Fruit fly (Drosophila melanogaster) S2 (cell line): ENCODE data around the gene Ugt37D1.

Source experiments
- CG8478 ChIP-seq: fragments of >200 bp; optimal IDR thresholded peaks from 2 replicates; lab custom pipeline; 2018
- CTCF ChIP-seq, 2 experiments: fragments of >200 bp; optimal IDR thresholded peaks; 2 replicates each; lab custom pipeline; 2018

DNA sequence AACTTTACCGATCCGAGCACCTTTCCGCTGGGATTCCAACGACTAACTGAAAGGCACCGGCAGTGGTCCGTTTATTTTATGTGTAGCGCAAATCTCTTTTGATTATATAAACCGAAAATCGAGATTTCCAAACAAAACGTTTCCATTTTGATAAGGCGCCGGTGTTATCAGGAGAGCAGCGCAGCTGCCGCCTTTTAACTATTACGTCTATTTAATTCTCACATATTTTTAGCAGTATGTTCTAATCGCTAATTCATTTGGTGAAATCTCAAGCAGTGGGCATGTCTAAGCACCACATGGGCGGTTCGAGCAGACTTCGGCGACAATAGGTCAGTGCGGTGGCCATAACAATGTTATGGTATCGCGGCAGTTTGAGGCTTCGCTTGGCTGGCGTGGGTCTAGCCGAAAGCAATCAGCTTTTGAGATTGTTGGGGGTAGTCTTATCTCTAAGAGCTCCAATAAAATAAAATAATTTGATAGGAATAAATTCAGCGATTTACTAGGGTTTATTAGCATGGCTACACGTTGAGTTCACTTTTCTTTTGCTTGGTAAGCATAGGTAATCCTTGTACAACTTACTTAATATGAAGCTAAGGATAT lies 8.1 kb upstream of the Ugt37D1 start, which contains the start of gene Cyt-b5-r:
- TF ChIP-seq CTCF (optimal IDR thresholded peaks at IDR 0.05; lab: Kevin White, UChicago) (no peak), CG8478 (no peak)
